Fruit fly (Drosophila melanogaster) whole organism, embryonic: ENCODE data around the gene Est-Q.

Experiments used
- Ada2b ChIP-seq: fragments of 200-800 bp; sonication (Bioruptor generic); IDR thresholded peaks from 2 replicates; pipeline ENCODE4 v1.3.6; 2022; ENCODE audit warnings: missing biosample characterization, missing genetic modification characterization
- Awh ChIP-seq: fragments of 200-800 bp; sonication (Bioruptor generic); IDR thresholded peaks from 2 replicates; pipeline ENCODE4, ENCODE4 v1.3.6; 2022; ENCODE audit warnings: missing biosample characterization, missing genetic modification characterization
- CG11696 ChIP-seq: fragments of 200-800 bp; sonication (Bioruptor generic); IDR thresholded peaks from 2 replicates; pipeline ENCODE4 v1.3.6; 2022; ENCODE audit warnings: missing biosample characterization, missing genetic modification characterization
- CG13296 ChIP-seq: fragments of 200-800 bp; sonication (Bioruptor generic); optimal IDR thresholded peaks from 3 replicates; lab custom pipeline; 2018; ENCODE audit warnings: missing biosample characterization, mild to moderate bottlenecking, missing genetic modification characterization
- CG15514 ChIP-seq: fragments of 200-800 bp; sonication (Bioruptor generic); optimal IDR thresholded peaks from 3 replicates; lab custom pipeline; 2017; ENCODE audit warnings: missing biosample characterization, missing genetic modification characterization, mild to moderate bottlenecking, moderate library complexity, missing genetic modification reagents
- CG15601 ChIP-seq: fragments of 200-800 bp; sonication (Bioruptor generic); optimal IDR thresholded peaks from 3 replicates; lab custom pipeline; 2019; ENCODE audit warnings: missing biosample characterization, mild to moderate bottlenecking, missing genetic modification characterization, moderate library complexity
- CG17829 ChIP-seq: fragments of 200-800 bp; optimal IDR thresholded peaks from 2 replicates; lab custom pipeline; 2019; ENCODE audit warnings: missing biosample characterization, mild to moderate bottlenecking, missing genetic modification characterization, moderate library complexity
- CG1832 ChIP-seq: fragments of 200-800 bp; sonication (Bioruptor generic); optimal IDR thresholded peaks from 2 replicates; lab custom pipeline; 2017; ENCODE audit warnings: missing biosample characterization, mild to moderate bottlenecking, missing genetic modification characterization, inconsistent platforms
- CG6175 ChIP-seq: fragments of 200-800 bp; sonication (Bioruptor generic); IDR thresholded peaks from 3 replicates; pipeline ENCODE4 v1.3.6; 2022; ENCODE audit warnings: missing biosample characterization, missing genetic modification characterization
- CG6654 ChIP-seq: fragments of 200-800 bp; sonication (Bioruptor generic); optimal IDR thresholded peaks from 2 replicates; lab custom pipeline; 2017; ENCODE audit warnings: missing biosample characterization, mild to moderate bottlenecking, missing genetic modification characterization
- CG6791 ChIP-seq: fragments of 200-800 bp; sonication (Bioruptor generic); IDR thresholded peaks from 3 replicates; pipeline ENCODE4 v1.3.6; 2022; ENCODE audit warnings: missing biosample characterization, missing genetic modification characterization; ENCODE audit not compliant: partially characterized antibody
- CG7839 ChIP-seq: fragments of 200-800 bp; sonication (Bioruptor generic); optimal IDR thresholded peaks from 3 replicates; lab custom pipeline; 2018; ENCODE audit warnings: missing biosample characterization, mild to moderate bottlenecking, missing genetic modification characterization, moderate library complexity
- CG8478 ChIP-seq: fragments of >200 bp; optimal IDR thresholded peaks from 2 replicates; lab custom pipeline; 2018
- CG8944 ChIP-seq: fragments of 200-800 bp; sonication (Bioruptor generic); optimal IDR thresholded peaks from 3 replicates; lab custom pipeline; 2016; ENCODE audit warnings: missing biosample characterization, missing genetic modification characterization
- CHES-1-like ChIP-seq: fragments of 200-800 bp; sonication (Bioruptor generic); optimal IDR thresholded peaks from 2 replicates; lab custom pipeline; 2016; ENCODE audit warnings: missing biosample characterization, missing genetic modification characterization
- Dek ChIP-seq: fragments of 200-800 bp; sonication (Bioruptor generic); optimal IDR thresholded peaks from 3 replicates; lab custom pipeline; 2019; ENCODE audit warnings: missing biosample characterization, mild to moderate bottlenecking, missing genetic modification characterization, moderate library complexity
- Ets65A ChIP-seq: fragments of 200-800 bp; sonication (Bioruptor generic); peaks from one replicate; lab custom pipeline; 2016; ENCODE audit warnings: missing biosample characterization, missing genetic modification characterization
- Fer1 ChIP-seq: fragments of 200-800 bp; sonication (Bioruptor generic); optimal IDR thresholded peaks from 2 replicates; lab custom pipeline; 2017; ENCODE audit warnings: missing biosample characterization, mild to moderate bottlenecking, missing genetic modification characterization
- Gsc ChIP-seq: fragments of 200-800 bp; sonication (Bioruptor generic); IDR thresholded peaks from 2 replicates; pipeline ENCODE4 v1.3.6; 2022; ENCODE audit warnings: missing biosample characterization, missing genetic modification characterization
- Hmr ChIP-seq: fragments of 200-800 bp; sonication (Bioruptor generic); optimal IDR thresholded peaks from 3 replicates; lab custom pipeline; 2017; ENCODE audit warnings: mild to moderate bottlenecking, missing biosample characterization, missing genetic modification reagents, missing genetic modification characterization
- Hr78 ChIP-seq, 2 experiments: fragments of 200-800 bp in 1 of 2; fragments of >200 bp in 1 of 2; sonication (Bioruptor generic) in 1 of 2; optimal IDR thresholded peaks; 2 replicates each; lab custom pipeline; 2017 to 2019; ENCODE audit warnings: missing biosample characterization in 2 of 2, missing genetic modification characterization in 2 of 2, mild to moderate bottlenecking in 1 of 2, moderate library complexity in 1 of 2
- MBD-R2 ChIP-seq: fragments of 200-800 bp; sonication (Bioruptor generic); IDR thresholded peaks from 2 replicates; pipeline ENCODE4 v1.3.6; 2022; ENCODE audit warnings: missing biosample characterization, missing genetic modification characterization
- MESR4 ChIP-seq: fragments of 200-800 bp; sonication (Bioruptor generic); optimal IDR thresholded peaks from 2 replicates; lab custom pipeline; 2018; ENCODE audit warnings: missing biosample characterization, mild to moderate bottlenecking, missing genetic modification characterization, moderate library complexity
- Mad ChIP-seq: fragments of 200-800 bp; sonication (Bioruptor generic); optimal IDR thresholded peaks from 2 replicates; lab custom pipeline; 2016; ENCODE audit warnings: missing biosample characterization, missing genetic modification characterization
- Med ChIP-seq: fragments of 200-800 bp; sonication (Bioruptor generic); peaks from one replicate; lab custom pipeline; 2016; ENCODE audit warnings: missing biosample characterization, missing genetic modification characterization, mild to moderate bottlenecking, inconsistent platforms, moderate library complexity
- Nf-YB ChIP-seq: fragments of 200-800 bp; sonication (Bioruptor generic); optimal IDR thresholded peaks from 3 replicates; lab custom pipeline; 2019; ENCODE audit warnings: missing biosample characterization, mild to moderate bottlenecking, missing genetic modification characterization, moderate library complexity
- Rfx ChIP-seq: fragments of 200-800 bp; sonication (Bioruptor generic); IDR thresholded peaks from 2 replicates; pipeline ENCODE4 v1.3.6; 2022; ENCODE audit warnings: missing biosample characterization, missing genetic modification characterization
- ac ChIP-seq: fragments of 200-800 bp; sonication (Bioruptor generic); optimal IDR thresholded peaks from 3 replicates; lab custom pipeline; 2017; ENCODE audit warnings: missing biosample characterization, mild to moderate bottlenecking, missing genetic modification characterization
- al ChIP-seq: fragments of 200-800 bp; sonication (Bioruptor generic); IDR thresholded peaks from 2 replicates; pipeline ENCODE4 v1.3.6; 2022; ENCODE audit warnings: missing biosample characterization, missing genetic modification characterization
- bowl ChIP-seq: fragments of 200-800 bp; sonication (Bioruptor generic); IDR thresholded peaks from 2 replicates; pipeline ENCODE4 v1.3.6; 2022; ENCODE audit warnings: missing biosample characterization, missing genetic modification characterization
- croc ChIP-seq: fragments of 200-800 bp; sonication (Bioruptor generic); conservative IDR thresholded peaks from 3 replicates; pipeline ENCODE4 v1.3.6; 2022; ENCODE audit warnings: missing biosample characterization, missing genetic modification characterization
- dysf ChIP-seq: fragments of 200-800 bp; sonication (Bioruptor generic); IDR thresholded peaks from 3 replicates; pipeline ENCODE4 v1.3.6; 2022; ENCODE audit warnings: missing biosample characterization, missing genetic modification characterization
- gcm2 ChIP-seq: fragments of 200-800 bp; sonication (Bioruptor generic); optimal IDR thresholded peaks from 2 replicates; lab custom pipeline; 2016; ENCODE audit warnings: missing biosample characterization, missing genetic modification characterization
- gro ChIP-seq: fragments of 200-800 bp; sonication (Bioruptor generic); optimal IDR thresholded peaks from 2 replicates; lab custom pipeline; 2016; ENCODE audit warnings: missing biosample characterization, missing genetic modification characterization
- nmo ChIP-seq: fragments of 200-800 bp; sonication (Bioruptor generic); optimal IDR thresholded peaks from 2 replicates; lab custom pipeline; 2018; ENCODE audit warnings: missing biosample characterization, mild to moderate bottlenecking, missing genetic modification characterization, moderate library complexity
- odd ChIP-seq: fragments of 200-800 bp; sonication (Bioruptor generic); optimal IDR thresholded peaks from 2 replicates; lab custom pipeline; 2017; ENCODE audit warnings: missing biosample characterization, mild to moderate bottlenecking, missing genetic modification characterization
- p53 ChIP-seq: fragments of 200-800 bp; sonication (Bioruptor generic); optimal IDR thresholded peaks from 2 replicates; lab custom pipeline; 2016; ENCODE audit warnings: missing biosample characterization, missing genetic modification characterization
- pho ChIP-seq: fragments of 200-800 bp; sonication (Bioruptor generic); optimal IDR thresholded peaks from 2 replicates; lab custom pipeline; 2016; ENCODE audit warnings: missing biosample characterization, missing genetic modification characterization
- sens ChIP-seq: fragments of 200-800 bp; sonication (Bioruptor generic); peaks from one replicate; lab custom pipeline; 2016; ENCODE audit warnings: missing biosample characterization, missing genetic modification characterization
- seq ChIP-seq: fragments of 200-800 bp; sonication (Bioruptor generic); IDR thresholded peaks from 2 replicates; pipeline ENCODE4 v1.3.6; 2022; ENCODE audit warnings: missing biosample characterization, missing genetic modification characterization
- stwl ChIP-seq: fragments of 200-800 bp; sonication (Bioruptor generic); optimal IDR thresholded peaks from 3 replicates; lab custom pipeline; 2018; ENCODE audit warnings: missing biosample characterization, mild to moderate bottlenecking, missing genetic modification characterization, moderate library complexity
- trh ChIP-seq: fragments of 200-800 bp; sonication (Bioruptor generic); optimal IDR thresholded peaks from 2 replicates; lab custom pipeline; 2016; ENCODE audit warnings: missing biosample characterization, missing genetic modification characterization
- usp ChIP-seq: fragments of >200 bp; optimal IDR thresholded peaks from 2 replicates; lab custom pipeline; 2017; ENCODE audit warnings: missing biosample characterization, missing genetic modification characterization
- vnd ChIP-seq: fragments of 200-800 bp; sonication (Bioruptor generic); IDR thresholded peaks from 3 replicates; pipeline ENCODE4 v1.3.6; 2022; ENCODE audit warnings: missing biosample characterization, missing genetic modification characterization; ENCODE audit not compliant: partially characterized antibody
- wek ChIP-seq: fragments of 200-800 bp; sonication (Bioruptor generic); optimal IDR thresholded peaks from 3 replicates; lab custom pipeline; 2018; ENCODE audit warnings: missing biosample characterization, mild to moderate bottlenecking, missing genetic modification characterization, moderate library complexity
- yki ChIP-seq: fragments of >200 bp; optimal IDR thresholded peaks from 3 replicates; lab custom pipeline; 2018
- zfh1 ChIP-seq: fragments of 200-800 bp; sonication (Bioruptor generic); IDR thresholded peaks from 3 replicates; pipeline ENCODE4 v1.3.6; 2022; ENCODE audit warnings: missing biosample characterization, missing genetic modification characterization

Gene Est-Q

DNA sequence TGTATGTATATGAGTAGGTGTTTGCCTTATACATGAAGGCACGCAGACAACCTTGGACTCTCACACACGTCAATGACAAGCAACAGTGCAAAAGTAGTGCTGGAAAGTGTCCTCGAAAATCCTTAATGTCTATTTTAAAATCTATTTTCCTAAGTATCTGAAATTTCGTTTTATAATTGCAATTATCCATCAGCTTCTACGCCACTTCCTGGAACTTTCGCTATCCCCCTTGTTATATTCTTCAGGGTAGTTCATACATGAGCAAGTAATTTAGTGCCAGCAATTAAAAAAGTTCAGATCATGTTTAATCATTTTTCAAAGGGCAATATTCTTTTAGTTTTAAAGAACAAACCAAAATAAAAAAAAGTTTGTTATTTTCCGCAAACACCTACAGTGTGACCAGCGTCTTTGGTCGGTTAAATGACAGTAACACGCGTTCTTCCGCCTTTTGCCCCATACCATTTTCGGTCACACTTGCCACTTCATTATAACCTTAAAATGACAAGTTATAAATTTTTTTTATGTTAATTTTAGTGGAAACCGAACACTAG lies 15.6 kb downstream of the Est-Q start (continued):
- TF ChIP-seq CG6654 (no peak), trh (GFP tag; lab: Kevin White, UChicago) (no peak), Fer1 (GFP tag; lab: Kevin White, UChicago) (peak; percentile 17), CG15514 (peak; percentile 31)
- TF ChIP-seq, all 482 proteins: peak for 108

DNA sequence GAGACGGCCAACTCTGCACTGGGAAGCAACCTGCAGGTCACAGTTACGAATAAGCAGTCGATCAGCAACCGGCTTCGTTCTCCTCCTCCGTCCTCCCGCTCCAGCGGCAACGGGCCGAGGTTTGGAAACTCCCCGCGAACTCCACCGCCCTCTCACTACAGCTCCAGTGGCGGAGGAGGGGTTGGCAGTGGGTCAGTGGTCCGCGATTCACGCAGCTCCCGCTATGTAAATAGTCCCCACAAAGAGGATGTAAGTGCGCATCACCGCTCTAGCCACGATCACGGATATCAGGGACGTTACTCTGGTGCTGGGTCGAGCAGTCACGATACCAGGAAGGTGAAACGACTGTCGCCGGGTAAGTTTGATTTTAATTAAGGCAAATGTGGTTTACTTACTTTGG lies 17.1 kb downstream of the Est-Q start:
- TF ChIP-seq bowl (GFP tag; lab: Robert Waterston, UW): no peak
- no peak for TF ChIP-seq CG1832 (GFP tag; lab: Kevin White, UChicago)
- TF ChIP-seq Awh (GFP tag; lab: Robert Waterston, UW): no peak
- TF ChIP-seq CG6791 (GFP tag; lab: Robert Waterston, UW): 0 out of 3 replicates have a peak, but pooled peaks have one; percentile 15
- TF ChIP-seq CG11696 (GFP tag; lab: Robert Waterston, UW): no peak
- no peak for TF ChIP-seq Dek (tag; lab: Kevin White, UChicago)
- peak; percentile 91 for TF ChIP-seq Ets65A (GFP tag; lab: Kevin White, UChicago)
- TF ChIP-seq zfh1 (GFP tag; lab: Robert Waterston, UW): no peak
- peak; percentile 30 for TF ChIP-seq Med (GFP tag; lab: Kevin White, UChicago)
- TF ChIP-seq odd (GFP tag; lab: Kevin White, UChicago): no peak
- TF ChIP-seq p53 (GFP tag; lab: Kevin White, UChicago): no peak
- TF ChIP-seq vnd (GFP tag; lab: Robert Waterston, UW): no peak

DNA sequence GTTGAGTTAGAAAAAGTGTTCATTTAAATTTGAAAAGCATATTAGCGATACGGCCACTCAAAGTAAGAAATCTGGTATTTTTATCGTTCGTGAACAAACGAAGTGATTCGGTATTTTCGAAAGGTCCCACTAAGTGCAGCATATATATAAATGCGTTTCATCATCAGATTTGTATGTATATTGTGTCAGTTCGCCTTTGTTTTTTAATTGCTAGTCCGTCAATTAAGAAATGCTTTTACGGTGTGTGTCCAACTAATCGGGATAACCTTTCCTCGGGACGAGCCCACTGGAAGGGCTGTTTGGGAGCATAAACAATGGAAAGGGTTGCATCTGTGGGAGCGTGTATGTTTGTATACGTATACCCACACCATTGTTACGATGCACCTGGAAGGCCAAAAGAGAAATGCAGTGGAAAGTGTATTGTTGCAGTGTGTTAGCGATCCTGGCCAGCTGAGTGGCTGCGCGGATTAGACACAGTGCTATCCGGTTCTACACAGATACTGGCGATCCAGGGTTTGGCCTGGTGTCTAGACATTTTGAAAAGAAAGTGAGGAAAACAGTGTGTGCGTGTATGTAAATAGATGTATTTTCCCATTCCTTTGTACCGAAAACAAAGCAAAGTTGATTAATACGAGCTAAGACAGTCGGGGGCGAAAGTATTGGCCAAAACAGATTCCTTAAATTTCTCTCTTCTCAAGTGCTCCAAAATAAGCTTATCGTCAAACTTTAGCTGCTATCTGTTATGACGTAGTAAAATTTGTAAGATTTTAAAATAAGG lies 22.0 kb downstream of the Est-Q start, which contains the start of gene CG7611:
TSS of gene CG7611 (plus strand) at position 128 of the 778 bp plus-strand sequence.
- TF ChIP-seq CG6175 (no peak), al (no peak), sens (GFP tag; lab: Kevin White, UChicago) (peak; percentile 59), CG13296 (GFP tag; lab: Kevin White, UChicago) (no peak), seq (GFP tag; lab: Robert Waterston, UW) (no peak), Rfx (GFP tag; lab: Robert Waterston, UW) (no peak), CHES-1-like (no peak), CG8478 (lab: Kevin White, UChicago) (no peak), Hr78 (GFP tag; optimal IDR thresholded peaks at IDR 0.05; lab: Kevin White, UChicago) (peak in 1 of 2 experiments; percentile 20), Nf-YB (GFP tag; lab: Kevin White, UChicago) (no peak), CG15601 (tag; lab: Kevin White, UChicago) (peak; percentile 1), Ada2b (GFP tag; lab: Robert Waterston, UW) (no peak), CG8944 (GFP tag; lab: Kevin White, UChicago) (no peak), CG17829 (tag; lab: Kevin White, UChicago) (peak; percentile 31), gcm2 (GFP tag; lab: Kevin White, UChicago) (no peak), yki (lab: Kevin White, UChicago) (no peak), Hmr (no peak), Gsc (no peak), nmo (no peak), Mad (no peak), wek (peak; percentile 22), pho (GFP tag; lab: Kevin White, UChicago) (no peak), usp (GFP tag; lab: Kevin White, UChicago) (no peak), gro (GFP tag; lab: Kevin White, UChicago) (no peak), MESR4 (GFP tag; lab: Kevin White, UChicago) (peak; percentile 97), dysf (GFP tag; lab: Robert Waterston, UW) (no peak), MBD-R2 (GFP tag; lab: Robert Waterston, UW) (peak; percentile 36), Med (GFP tag; lab: Kevin White, UChicago) (no peak), CG7839 (tag; lab: Kevin White, UChicago) (no peak), ac (GFP tag; lab: Kevin White, UChicago) (no peak), stwl (tag; lab: Kevin White, UChicago) (peak; percentile 57), croc (GFP tag; lab: Robert Waterston, UW) (no peak)
